Worm (Caenorhabditis elegans) whole organism, midembryonic: Measurements from ENCODE around the gene Y75B8A.33.

Experiments
- T22C8.4 ChIP-seq: fragments of 200-800 bp; sonication (Bioruptor generic); IDR thresholded peaks from 2 replicates; pipeline ENCODE4 v1.3.6; 2022; ENCODE audit warnings: missing genetic modification characterization, missing compliant biosample characterization
- cog-1 ChIP-seq: sonication (generic microtip); optimal IDR thresholded peaks from 2 replicates; lab custom pipeline; 2016; ENCODE audit warnings: missing genetic modification characterization, missing compliant biosample characterization
- flt-1 ChIP-seq: fragments of 200-800 bp; sonication (Bioruptor generic); IDR thresholded peaks from 2 replicates; pipeline ENCODE4 v1.3.6; 2022; ENCODE audit warnings: missing genetic modification characterization, missing compliant biosample characterization
- klf-2 ChIP-seq: fragments of 200-800 bp; sonication (Bioruptor generic); conservative IDR thresholded peaks from 2 replicates; pipeline ENCODE4 v1.3.6; 2022; ENCODE audit warnings: missing genetic modification reagents, missing genetic modification characterization, missing compliant biosample characterization
- med-1 ChIP-seq: sonication (generic microtip); optimal IDR thresholded peaks from 2 replicates; lab custom pipeline; 2017; ENCODE audit warnings: missing genetic modification characterization, mild to moderate bottlenecking, missing compliant biosample characterization, antibody characterized with exemption, missing genetic modification reagents; ENCODE audit not compliant: insufficient read depth
- ref-1 ChIP-seq: fragments of 200-800 bp; sonication (Bioruptor generic); conservative IDR thresholded peaks from 2 replicates; pipeline ENCODE4 v1.3.6; 2022; ENCODE audit warnings: missing genetic modification reagents, missing genetic modification characterization, missing compliant biosample characterization
- tab-1 ChIP-seq: fragments of 200-800 bp; sonication (Bioruptor generic); IDR thresholded peaks from 2 replicates; pipeline ENCODE4 v1.3.6; 2022; ENCODE audit warnings: missing genetic modification characterization, missing compliant biosample characterization
- ztf-23 ChIP-seq: fragments of 200-800 bp; sonication (Bioruptor generic); IDR thresholded peaks from 2 replicates; pipeline ENCODE4 v1.3.6; 2022; ENCODE audit warnings: missing genetic modification reagents, missing genetic modification characterization, missing compliant biosample characterization
- ztf-29 ChIP-seq: fragments of 200-800 bp; sonication (Bioruptor generic); IDR thresholded peaks from 2 replicates; pipeline ENCODE4 v1.3.6; 2022; ENCODE audit warnings: missing genetic modification reagents, missing genetic modification characterization, missing compliant biosample characterization

Y75B8A.33 gene

DNA sequence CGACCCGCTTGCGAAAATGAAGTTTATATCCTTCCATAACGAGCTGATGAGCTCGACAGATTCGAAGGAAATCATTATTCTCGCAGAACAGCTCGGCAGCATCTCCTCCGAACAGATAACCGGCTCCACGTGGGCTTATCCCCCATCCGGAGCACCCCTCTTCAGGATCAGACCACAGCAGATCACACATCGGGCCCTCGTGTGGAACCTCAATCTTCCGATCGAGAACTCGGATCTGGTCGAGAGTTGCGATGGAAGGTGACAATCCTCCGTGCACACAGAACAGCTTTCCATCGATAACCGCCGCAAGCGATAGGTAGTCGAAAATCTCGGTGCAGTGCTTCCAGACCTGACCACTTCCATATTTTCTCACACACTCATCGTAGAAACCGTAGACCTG lies 8.4 kb upstream of the Y75B8A.33 start:
- no peak for TF ChIP-seq ref-1
- no peak for TF ChIP-seq ztf-29 (GFP tag; lab: Robert Waterston, UW)
- TF ChIP-seq ztf-23: no peak
- TF ChIP-seq flt-1 (GFP tag; lab: Robert Waterston, UW): no peak
- no peak for TF ChIP-seq med-1
- TF ChIP-seq cog-1: no peak
- no peak for TF ChIP-seq tab-1 (GFP tag; lab: Robert Waterston, UW)
- no peak for TF ChIP-seq T22C8.4
- TF ChIP-seq klf-2: no peak

- TF ChIP-seq flt-1 (GFP tag; lab: Robert Waterston, UW) (no peak), ref-1 (no peak), klf-2 (no peak), T22C8.4 (no peak), ztf-29 (GFP tag; lab: Robert Waterston, UW) (no peak)
These were observed 6.7 kb upstream of the Y75B8A.33 start, which contains the start of gene glrx-5 for ce11 chrIII:12373807-12374266. Gene glrx-5 (minus strand): TSS chrIII:12373857.

DNA sequence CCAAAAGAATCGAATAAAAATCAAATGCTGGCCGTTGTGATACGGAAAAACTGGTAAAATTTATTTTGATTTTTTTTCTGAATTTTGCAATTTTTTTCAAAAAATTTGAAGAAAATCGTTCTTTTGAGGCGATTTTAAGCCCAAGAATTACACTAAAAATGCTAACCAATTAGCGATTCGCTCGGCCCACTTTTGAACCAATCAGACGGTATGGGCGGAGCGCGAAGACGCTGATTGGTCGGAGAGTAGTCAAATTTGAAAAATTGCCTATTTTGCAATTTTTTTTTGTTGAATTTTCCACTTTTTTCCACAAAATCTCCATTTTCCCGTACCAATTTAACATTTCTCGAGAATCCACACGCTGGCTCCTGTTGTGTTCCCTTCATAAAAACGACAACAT lies 6.1 kb upstream of the Y75B8A.33 start:
- TF ChIP-seq klf-2 (no peak), cog-1 (no peak), ref-1 (no peak), T22C8.4 (no peak), ztf-23 (no peak), flt-1 (GFP tag; lab: Robert Waterston, UW) (no peak), ztf-29 (GFP tag; lab: Robert Waterston, UW) (no peak), med-1 (no peak), tab-1 (GFP tag; lab: Robert Waterston, UW) (no peak)

DNA sequence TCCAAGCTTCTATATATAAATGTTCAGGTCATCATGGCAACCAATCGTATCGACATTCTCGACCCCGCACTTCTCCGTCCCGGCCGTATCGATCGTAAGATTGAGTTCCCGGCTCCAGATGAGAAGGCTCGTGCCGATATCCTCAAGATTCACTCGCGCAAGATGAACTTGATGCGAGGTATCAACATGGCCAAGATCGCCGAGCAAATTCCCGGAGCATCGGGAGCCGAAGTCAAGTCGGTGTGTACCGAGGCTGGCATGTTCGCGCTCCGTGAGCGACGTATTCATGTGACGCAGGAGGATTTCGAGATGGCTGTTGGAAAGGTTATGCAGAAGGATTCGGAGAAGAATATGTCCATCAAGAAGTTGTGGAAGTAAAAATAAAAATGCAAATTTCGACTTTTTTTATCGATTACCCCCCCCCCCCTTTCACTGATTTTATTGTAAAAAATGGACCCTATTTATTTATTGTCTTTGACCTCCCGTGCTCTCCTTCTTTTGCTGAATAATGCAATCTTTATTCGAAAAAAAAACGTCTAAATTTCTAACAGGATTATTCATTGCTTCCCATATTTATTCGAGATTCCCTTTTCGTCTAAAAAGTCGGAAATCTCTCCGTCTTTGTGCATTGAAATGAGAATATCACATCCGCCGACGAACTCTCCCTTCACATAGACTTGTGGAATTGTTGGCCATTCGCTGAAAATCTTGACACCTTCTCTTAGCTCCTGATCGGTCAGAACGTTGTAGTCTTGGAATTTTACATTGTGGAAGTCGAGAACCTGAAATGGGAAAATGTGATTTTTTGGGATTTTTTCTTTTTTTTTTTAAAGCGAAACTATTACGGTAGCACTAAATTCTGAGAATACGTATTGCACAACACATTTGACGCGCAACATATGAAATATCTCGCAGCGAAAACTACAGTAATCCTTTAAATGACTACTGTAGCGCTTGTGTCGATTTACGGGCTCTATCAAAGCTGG lies 5.2 kb upstream of the Y75B8A.33 start:
- TF ChIP-seq klf-2 (no peak), ref-1 (no peak), ztf-23 (no peak)

DNA sequence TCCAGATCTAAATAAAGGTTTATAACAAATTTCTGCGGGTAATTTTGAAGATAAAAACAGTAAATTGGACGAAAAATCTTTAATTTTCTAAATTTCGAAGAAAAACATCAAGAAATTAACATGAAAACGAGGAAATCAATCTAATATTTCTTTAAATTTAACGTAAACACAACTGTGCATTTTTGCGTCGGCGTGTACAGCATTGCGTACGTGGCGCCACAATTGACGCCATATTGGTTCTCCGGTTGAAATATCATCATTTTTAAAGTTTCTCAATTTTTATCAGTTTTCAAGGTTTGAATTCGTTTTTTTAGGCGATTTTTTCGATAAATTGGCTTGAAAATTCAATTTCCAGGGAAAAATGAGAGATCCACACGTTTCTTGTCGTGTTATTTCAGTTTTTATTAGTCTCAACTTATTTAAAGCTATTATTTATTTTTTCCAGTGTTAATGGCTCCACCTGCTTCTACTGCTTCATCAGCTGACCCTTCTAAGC lies 2.9 kb upstream of the Y75B8A.33 start, which contains the start of gene rpt-6:
rpt-6 (plus strand) TSS at position 446 of the 496 bp plus-strand sequence.
- TF ChIP-seq klf-2 (no peak), ztf-23 (no peak), cog-1 (no peak), flt-1 (GFP tag; lab: Robert Waterston, UW) (no peak), tab-1 (GFP tag; lab: Robert Waterston, UW) (no peak), T22C8.4 (no peak), ztf-29 (GFP tag; lab: Robert Waterston, UW) (no peak), med-1 (no peak), ref-1 (no peak)

ce11 chrIII:12369476-12369875 lies 2.3 kb upstream of the Y75B8A.33 start:
- TF ChIP-seq med-1 (no peak), flt-1 (GFP tag; lab: Robert Waterston, UW) (no peak), ztf-23 (peak; percentile 50; the same call in 1 of the 2 replicates)

DNA sequence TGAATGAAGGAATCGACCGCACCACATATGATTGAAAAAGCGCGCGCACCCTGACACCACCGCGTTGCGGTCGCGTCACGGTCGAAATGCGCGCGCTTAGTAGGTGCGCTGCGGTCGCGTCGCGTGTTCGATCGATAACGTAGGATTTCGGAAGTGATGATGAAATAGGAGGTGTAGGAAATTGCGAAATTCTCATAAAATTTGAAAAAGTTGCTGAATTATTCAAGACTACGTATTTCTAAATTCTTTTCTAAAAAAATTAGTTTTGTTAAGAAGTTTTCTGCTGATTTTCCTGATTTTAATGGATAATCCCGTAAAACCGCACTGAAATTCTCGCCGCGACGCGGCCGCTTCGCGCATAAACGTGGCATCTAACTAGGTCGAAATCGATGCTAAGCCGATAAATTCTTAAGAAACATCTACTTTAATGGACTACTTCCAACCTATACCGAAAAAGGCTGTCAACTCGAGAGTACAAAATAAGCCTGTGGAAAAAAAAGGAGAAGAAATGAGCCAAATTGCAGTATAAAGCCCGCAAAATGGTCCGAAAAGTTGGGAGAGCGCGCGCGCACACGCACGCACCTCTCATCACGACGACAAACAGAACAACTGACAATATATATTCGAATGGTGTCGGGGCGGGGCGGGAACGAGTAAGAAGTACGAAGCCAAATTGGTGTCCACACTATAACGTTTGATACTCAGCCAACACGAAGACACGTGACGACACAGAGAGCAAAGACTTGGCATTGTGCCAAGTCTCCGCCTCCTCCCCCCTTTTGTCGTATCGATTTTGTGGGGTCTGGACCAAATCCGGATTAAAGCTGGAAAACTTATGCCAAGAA lies 1.5 kb upstream of the Y75B8A.33 start, which contains the start of gene his-72:
his-72 (minus strand) TSS at position 589 of the 845 bp plus-strand sequence.
- TF ChIP-seq T22C8.4 (0 out of 2 replicates have a peak, but pooled peaks have one; percentile 37), med-1 (no peak), klf-2 (no peak), ref-1 (no peak), ztf-29 (GFP tag; lab: Robert Waterston, UW) (peak; percentile 17; the same call in 1 of the 2 replicates), ztf-23 (no peak; the same call in 1 of the 2 replicates), tab-1 (GFP tag; lab: Robert Waterston, UW) (peak; percentile 37; the same call in 1 of the 2 replicates), flt-1 (GFP tag; lab: Robert Waterston, UW) (peak; percentile 34; the same call in 1 of the 2 replicates), cog-1 (no peak)

ce11 chrIII:12367891-12368290 lies 718 bp upstream of the Y75B8A.33 start:
- peak; percentile 6; the same call in 1 of the 2 replicates for TF ChIP-seq T22C8.4
- TF ChIP-seq flt-1 (GFP tag; lab: Robert Waterston, UW): no peak
- TF ChIP-seq klf-2: 0 out of 2 replicates have a peak, but pooled peaks have one; percentile 15

- TF ChIP-seq flt-1 (GFP tag; lab: Robert Waterston, UW): no peak
- no peak for TF ChIP-seq ref-1
- TF ChIP-seq cog-1: no peak
- no peak for TF ChIP-seq klf-2
- TF ChIP-seq ztf-23: no peak
- TF ChIP-seq med-1: no peak
- TF ChIP-seq ztf-29 (GFP tag; lab: Robert Waterston, UW): no peak
- TF ChIP-seq tab-1 (GFP tag; lab: Robert Waterston, UW): no peak
- TF ChIP-seq T22C8.4: no peak
These were observed 7.9 kb downstream of the Y75B8A.33 start, which contains the start of gene Y75B8A.34 for ce11 chrIII:12359265-12359664. Gene Y75B8A.34 (plus strand): TSS chrIII:12359565.

DNA sequence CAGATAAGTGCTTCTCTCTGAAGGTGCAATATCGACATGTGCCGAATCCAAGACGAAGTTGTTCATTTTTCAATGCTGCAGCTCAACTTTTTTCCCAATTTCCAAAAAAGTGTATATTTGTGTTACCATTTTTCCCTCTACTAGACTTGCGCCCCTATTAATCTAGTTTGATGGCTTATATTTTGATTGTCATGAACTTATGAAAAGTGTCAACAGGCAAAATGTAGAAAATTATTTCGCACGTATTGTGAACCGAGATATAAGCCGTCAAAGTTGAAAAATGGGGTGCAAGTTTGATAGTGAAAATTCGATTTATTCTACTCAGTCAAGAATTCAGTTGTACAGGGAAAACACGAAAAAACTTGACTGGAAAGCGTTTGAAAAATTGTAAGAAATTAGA lies 8.7 kb downstream of the Y75B8A.33 start, which contains the start of gene Y75B8A.32:
Y75B8A.32 (minus strand) TSS at position 101 of the 400 bp plus-strand sequence.
- TF ChIP-seq med-1 (no peak), ztf-23 (no peak), ref-1 (no peak), klf-2 (no peak), flt-1 (GFP tag; lab: Robert Waterston, UW) (no peak), T22C8.4 (no peak), tab-1 (GFP tag; lab: Robert Waterston, UW) (no peak), cog-1 (no peak), ztf-29 (GFP tag; lab: Robert Waterston, UW) (no peak)
